Worm (Caenorhabditis elegans) whole organism, young adult: ENCODE results near the gene zyg-11.

Experiments used
- F39B2.1 ChIP-seq: fragments of 200-800 bp; sonication (Bioruptor generic); IDR thresholded peaks from 2 replicates; pipeline ENCODE4 v1.3.6; 2022; ENCODE audit warnings: missing genetic modification reagents, missing genetic modification characterization, missing compliant biosample characterization
- lsy-27 ChIP-seq: sonication (generic microtip); optimal IDR thresholded peaks from 2 replicates; lab custom pipeline; 2017; ENCODE audit warnings: missing genetic modification characterization, mild to moderate bottlenecking, missing compliant biosample characterization, antibody characterized with exemption, missing genotype, borderline replicate concordance; ENCODE audit not compliant: insufficient read depth
- pbrm-1 ChIP-seq: fragments of 200-800 bp; sonication (Bioruptor generic); IDR thresholded peaks from 2 replicates; pipeline ENCODE4 v1.3.6; 2022; ENCODE audit warnings: missing genetic modification reagents, missing genetic modification characterization, missing compliant biosample characterization
- repo-1 ChIP-seq: sonication (generic microtip); optimal IDR thresholded peaks from 2 replicates; lab custom pipeline; 2017; ENCODE audit warnings: mild to moderate bottlenecking, missing genetic modification characterization, missing compliant biosample characterization
- snpc-1.1 ChIP-seq: sonication (generic microtip); optimal IDR thresholded peaks from 2 replicates; lab custom pipeline; 2017; ENCODE audit warnings: missing genetic modification characterization, mild to moderate bottlenecking, missing compliant biosample characterization, antibody characterized with exemption, moderate library complexity, missing genotype, missing genetic modification reagents; ENCODE audit not compliant: insufficient read depth
- unc-62 ChIP-seq: fragments of 150-350 bp; optimal IDR thresholded peaks from 2 replicates; lab custom pipeline; 2014; ENCODE audit warnings: missing biosample characterization, missing genetic modification reagents, missing genetic modification characterization

ce11 chrII:8001428-8001827 lies 16.1 kb upstream of the zyg-11 start:
- TF ChIP-seq snpc-1.1 (tag; lab: Kevin White, UChicago) = no peak
- TF ChIP-seq F39B2.1 (GFP tag; lab: Robert Waterston, UW) = no peak
- no peak for TF ChIP-seq lsy-27 (tag; lab: Kevin White, UChicago)
- TF ChIP-seq pbrm-1 (GFP tag; lab: Robert Waterston, UW) = no peak
- TF ChIP-seq repo-1 (tag; lab: Kevin White, UChicago) = no peak
- TF ChIP-seq unc-62 (GFP tag; lab: Kevin White, UChicago) = no peak
